Worm (Caenorhabditis elegans) whole organism, L4 larva: ENCODE measurements around the gene F35H10.10.
"Not testable (repeated sequence)": the region's sequence is repeated elsewhere in the genome, so short reads cannot be mapped to it uniquely, and the experiment has no call there.

Source experiments
- F26F4.8 ChIP-seq: fragments of 200-800 bp; sonication (Bioruptor generic); conservative IDR thresholded peaks from 2 replicates; pipeline ENCODE4 v1.3.6; 2022; ENCODE audit warnings: missing genetic modification characterization, missing compliant biosample characterization
- F37D6.2 ChIP-seq: sonication (generic microtip); optimal IDR thresholded peaks from 2 replicates; lab custom pipeline; 2016; ENCODE audit warnings: mild to moderate bottlenecking, missing genetic modification characterization, missing compliant biosample characterization
- F44E2.7 ChIP-seq: fragments of 200-800 bp; sonication (Bioruptor generic); IDR thresholded peaks from 2 replicates; pipeline ENCODE4 v2.1.2; 2022; ENCODE audit warnings: missing genetic modification characterization, missing compliant biosample characterization
- R02D3.7 ChIP-seq: fragments of 150-350 bp; sonication (generic microtip); optimal IDR thresholded peaks from 3 replicates; lab custom pipeline; 2014; ENCODE audit warnings: missing biosample characterization, missing genetic modification characterization
- T26A8.4 ChIP-seq: fragments of 200-800 bp; sonication (Bioruptor generic); IDR thresholded peaks from 2 replicates; pipeline ENCODE4 v1.3.6; 2022; ENCODE audit warnings: missing genetic modification characterization, missing compliant biosample characterization
- Y5F2A.4 ChIP-seq: fragments of 200-800 bp; sonication (Bioruptor generic); optimal IDR thresholded peaks from 2 replicates; lab custom pipeline; 2018; ENCODE audit warnings: mild to moderate bottlenecking, missing genetic modification characterization, missing compliant biosample characterization
- Y75B8A.6 ChIP-seq: fragments of 200-800 bp; sonication (Bioruptor generic); IDR thresholded peaks from 2 replicates; pipeline ENCODE4 v1.3.6; 2022; ENCODE audit warnings: missing genetic modification reagents, missing genetic modification characterization, missing compliant biosample characterization
- ZK337.2 ChIP-seq: fragments of 200-800 bp; sonication (Bioruptor generic); IDR thresholded peaks from 2 replicates; pipeline ENCODE4 v1.3.6; 2022; ENCODE audit warnings: missing genetic modification reagents, missing genetic modification characterization, missing compliant biosample characterization
- ama-1 ChIP-seq: fragments of 150-350 bp; optimal IDR thresholded peaks from 2 replicates; lab custom pipeline; 2014; ENCODE audit warnings: inconsistent platforms, mixed read lengths
- arid-1 ChIP-seq: fragments of 200-800 bp; sonication (Bioruptor generic); conservative IDR thresholded peaks from 2 replicates; pipeline ENCODE4 v1.3.6; 2022; ENCODE audit warnings: missing genetic modification reagents, missing genetic modification characterization, missing compliant biosample characterization
- ceh-28 ChIP-seq: fragments of 150-350 bp; optimal IDR thresholded peaks from 2 replicates; lab custom pipeline; 2014; ENCODE audit warnings: missing biosample characterization, missing genetic modification reagents, missing genetic modification characterization
- ceh-62 ChIP-seq: sonication (generic microtip); optimal IDR thresholded peaks from 2 replicates; lab custom pipeline; 2017; ENCODE audit warnings: missing biosample characterization, missing genetic modification characterization
- cey-2 ChIP-seq: sonication (generic microtip); optimal IDR thresholded peaks from 3 replicates; lab custom pipeline; 2017; ENCODE audit warnings: missing genetic modification characterization, mild to moderate bottlenecking, missing compliant biosample characterization, antibody characterized with exemption, borderline replicate concordance; ENCODE audit not compliant: insufficient read depth
- ctbp-1 ChIP-seq: fragments of 200-800 bp; sonication (Bioruptor generic); IDR thresholded peaks from 2 replicates; pipeline ENCODE4 v1.3.6; 2022; ENCODE audit warnings: missing genetic modification reagents, missing genetic modification characterization, missing compliant biosample characterization
- dmd-6 ChIP-seq: fragments of 200-800 bp; sonication (Bioruptor generic); IDR thresholded peaks from 2 replicates; pipeline ENCODE4 v1.3.6; 2022; ENCODE audit warnings: missing genetic modification reagents, missing genetic modification characterization, missing compliant biosample characterization
- dmd-9 ChIP-seq: fragments of 200-800 bp; sonication (Bioruptor generic); IDR thresholded peaks from 2 replicates; pipeline ENCODE4 v1.3.6; 2022; ENCODE audit warnings: missing genetic modification reagents, missing genetic modification characterization, missing compliant biosample characterization
- duxl-1 ChIP-seq: sonication (generic microtip); optimal IDR thresholded peaks from 2 replicates; lab custom pipeline; 2016; ENCODE audit warnings: mild to moderate bottlenecking, missing genetic modification characterization, moderate library complexity, missing compliant biosample characterization; ENCODE audit not compliant: poor library complexity
- egl-27 ChIP-seq: sonication (generic microtip); optimal IDR thresholded peaks from 3 replicates; lab custom pipeline; 2017; ENCODE audit warnings: missing biosample characterization, missing genetic modification reagents, missing genetic modification characterization
- fkh-10 ChIP-seq: fragments of 150-350 bp; optimal IDR thresholded peaks from 2 replicates; lab custom pipeline; 2014; ENCODE audit warnings: missing biosample characterization, missing genetic modification reagents, missing genetic modification characterization
- fos-1 ChIP-seq: fragments of 150-350 bp; optimal IDR thresholded peaks from 2 replicates; lab custom pipeline; 2014; ENCODE audit warnings: missing biosample characterization, missing genetic modification characterization
- hlh-30 ChIP-seq: sonication (generic microtip); optimal IDR thresholded peaks from 2 replicates; lab custom pipeline; 2017; ENCODE audit warnings: antibody characterized with exemption, mild to moderate bottlenecking, missing genetic modification characterization, missing compliant biosample characterization; ENCODE audit not compliant: insufficient read depth
- lim-7 ChIP-seq: fragments of 200-800 bp; sonication (Bioruptor generic); IDR thresholded peaks from 2 replicates; pipeline ENCODE4 v1.3.6; 2022; ENCODE audit warnings: missing genetic modification characterization, missing compliant biosample characterization
- lin-29 ChIP-seq: fragments of 200-800 bp; sonication (Bioruptor generic); IDR thresholded peaks from 2 replicates; pipeline ENCODE4 v1.3.6; 2022; ENCODE audit warnings: missing genetic modification reagents, missing genetic modification characterization, missing compliant biosample characterization
- lin-38 ChIP-seq: fragments of 200-800 bp; sonication (Bioruptor generic); IDR thresholded peaks from 2 replicates; pipeline ENCODE4 v1.3.6; 2022; ENCODE audit warnings: missing genetic modification reagents, missing genetic modification characterization, missing compliant biosample characterization
- lin-39 ChIP-seq: fragments of 150-350 bp; optimal IDR thresholded peaks from 2 replicates; lab custom pipeline; 2014; ENCODE audit warnings: missing biosample characterization, missing genetic modification reagents, missing genetic modification characterization
- lir-3 ChIP-seq: sonication (generic microtip); optimal IDR thresholded peaks from 2 replicates; lab custom pipeline; 2016; ENCODE audit warnings: mild to moderate bottlenecking, missing genetic modification characterization, missing compliant biosample characterization
- mdl-1 ChIP-seq, 2 experiments: fragments of 150-350 bp in 1 of 2; sonication (generic microtip) in 1 of 2; optimal IDR thresholded peaks; 2 replicates each; lab custom pipeline; 2014 to 2017; ENCODE audit warnings: missing biosample characterization in 2 of 2, missing genetic modification characterization in 2 of 2
- mep-1 ChIP-seq: fragments of 150-350 bp; sonication (generic microtip); optimal IDR thresholded peaks from 3 replicates; lab custom pipeline; 2014; ENCODE audit warnings: missing biosample characterization, missing genetic modification characterization
- pha-4 ChIP-seq, 2 experiments: fragments of 150-350 bp in 1 of 2; fragments of 200-800 bp in 1 of 2; sonication (Bioruptor generic) in 1 of 2; IDR thresholded peaks in 1 of 2; optimal IDR thresholded peaks in 1 of 2; 2 replicates each; pipeline versions ENCODE4 v1.3.6 to Lab custom; 2014 to 2022; ENCODE audit warnings: missing genetic modification characterization in 2 of 2, missing genetic modification reagents in 2 of 2, missing biosample characterization in 1 of 2, missing compliant biosample characterization in 1 of 2
- saeg-2 ChIP-seq: fragments of 200-800 bp; sonication (Bioruptor generic); IDR thresholded peaks from 2 replicates; pipeline ENCODE4 v1.3.6; 2022; ENCODE audit warnings: missing genetic modification reagents, missing genetic modification characterization, missing compliant biosample characterization
- sdz-12 ChIP-seq: fragments of 200-800 bp; sonication (Bioruptor generic); optimal IDR thresholded peaks from 2 replicates; lab custom pipeline; 2018; ENCODE audit warnings: mild to moderate bottlenecking, missing genetic modification characterization, missing compliant biosample characterization
- snpc-1.2 ChIP-seq: fragments of 200-800 bp; sonication (Bioruptor generic); IDR thresholded peaks from 2 replicates; pipeline ENCODE4 v1.3.6; 2022; ENCODE audit warnings: missing genetic modification reagents, missing genetic modification characterization, missing compliant biosample characterization
- spr-3 ChIP-seq: fragments of 200-800 bp; sonication (Bioruptor generic); optimal IDR thresholded peaks from 2 replicates; lab custom pipeline; 2018; ENCODE audit warnings: mild to moderate bottlenecking, missing genetic modification characterization, missing compliant biosample characterization
- tra-1 ChIP-seq: fragments of 200-800 bp; sonication (Bioruptor generic); IDR thresholded peaks from 2 replicates; pipeline ENCODE4 v1.3.6; 2022; ENCODE audit warnings: missing genetic modification reagents, missing genetic modification characterization, missing compliant biosample characterization
- unc-130 ChIP-seq: sonication (generic microtip); optimal IDR thresholded peaks from 2 replicates; lab custom pipeline; 2016; ENCODE audit warnings: missing genetic modification reagents, missing genetic modification characterization, missing compliant biosample characterization
- unc-62 ChIP-seq, 3 experiments: fragments of 150-350 bp in 1 of 3; sonication (generic microtip); optimal IDR thresholded peaks in 2 of 3; peaks in 1 of 3; 1 replicate in 1 of 3; 2 replicates in 2 of 3; lab custom pipeline; 2014 to 2017; ENCODE audit warnings: missing biosample characterization in 3 of 3, missing genetic modification characterization in 3 of 3, missing genetic modification reagents in 3 of 3, missing genotype in 1 of 3
- zfp-3 ChIP-seq: fragments of 200-800 bp; sonication (Bioruptor generic); conservative IDR thresholded peaks from 2 replicates; pipeline ENCODE4 v1.3.6; 2022; ENCODE audit warnings: missing genetic modification reagents, missing genetic modification characterization, missing compliant biosample characterization
- ztf-11 ChIP-seq: fragments of 150-350 bp; optimal IDR thresholded peaks from 2 replicates; lab custom pipeline; 2014; ENCODE audit warnings: missing biosample characterization, missing genetic modification characterization

F35H10.10 gene

ce11 chrIV:8355592-8355991, 42.8 kb upstream of the F35H10.10 start, which contains the start of the genes F17E9.2 and col-116:
Gene F17E9.2, plus strand, starts transcription at chrIV:8355892.
Gene col-116, plus strand, starts transcription at chrIV:8355906.
- TF ChIP-seq saeg-2 (GFP tag; lab: Robert Waterston, UW) (no peak), F26F4.8 (GFP tag; lab: Robert Waterston, UW) (no peak), Y75B8A.6 (GFP tag; lab: Robert Waterston, UW) (no peak), mdl-1 (tag; optimal IDR thresholded peaks at IDR 0.05; lab: Kevin White, UChicago) (no peak), ztf-11 (tag; lab: Kevin White, UChicago) (no peak), Y5F2A.4 (GFP tag; lab: Kevin White, UChicago) (no peak), egl-27 (tag; lab: Kevin White, UChicago) (no peak), zfp-3 (GFP tag; lab: Robert Waterston, UW) (no peak), dmd-9 (no peak), duxl-1 (tag; lab: Kevin White, UChicago) (no peak), F37D6.2 (tag; lab: Kevin White, UChicago) (no peak), lin-39 (tag; lab: Kevin White, UChicago) (no peak), ZK337.2 (GFP tag; lab: Robert Waterston, UW) (no peak), unc-130 (no peak), lim-7 (no peak), T26A8.4 (GFP tag; lab: Robert Waterston, UW) (no peak), lir-3 (tag; lab: Kevin White, UChicago) (no peak), cey-2 (tag; lab: Kevin White, UChicago) (no peak)
- TF ChIP-seq, all 104 proteins: peak for 0

- TF ChIP-seq arid-1, result no peak
- TF ChIP-seq mep-1 (tag; lab: Kevin White, UChicago), result no peak
- no peak for TF ChIP-seq hlh-30 (tag; lab: Kevin White, UChicago)
- TF ChIP-seq mdl-1 (tag; optimal IDR thresholded peaks at IDR 0.05; lab: Kevin White, UChicago), result no peak
- no peak for TF ChIP-seq spr-3
- TF ChIP-seq pha-4 (GFP tag; IDR thresholded peaks at IDR 0.05; lab: Robert Waterston, UW), result no peak
- TF ChIP-seq pha-4 (tag; optimal IDR thresholded peaks at IDR 0.05; lab: Kevin White, UChicago), result no peak
- TF ChIP-seq unc-62 (GFP tag; optimal IDR thresholded peaks at IDR 0.05 in 1 of 2; lab: Kevin White, UChicago), result no peak
- no peak for TF ChIP-seq unc-62 (tag; optimal IDR thresholded peaks at IDR 0.05; lab: Kevin White, UChicago)
Observed at ce11 chrIV:8354572-8354971, 41.8 kb upstream of the F35H10.10 start, which contains the start of gene F17E9.3. Gene F17E9.3, plus strand, starts transcription at chrIV:8354872.

- TF ChIP-seq ama-1 (lab: Kevin White, UChicago); ztf-11 (tag; lab: Kevin White, UChicago); ceh-62: not testable (repeated sequence)
- TF ChIP-seq, all 104 proteins: peak for 0; not testable (repeated sequence) for 104
Observed at ce11 chrIV:8352036-8352435, 39.3 kb upstream of the F35H10.10 start, which contains the start of gene F17E9.16. Gene F17E9.16, plus strand, starts transcription at chrIV:8352336.

- TF ChIP-seq pha-4 (GFP tag; IDR thresholded peaks at IDR 0.05; lab: Robert Waterston, UW), result no peak
- TF ChIP-seq pha-4 (tag; optimal IDR thresholded peaks at IDR 0.05; lab: Kevin White, UChicago), result no peak
- no peak for TF ChIP-seq snpc-1.2 (GFP tag; lab: Robert Waterston, UW)
- TF ChIP-seq tra-1 (GFP tag; lab: Robert Waterston, UW), result no peak
- TF ChIP-seq F44E2.7 (GFP tag; lab: Robert Waterston, UW), result no peak
- no peak for TF ChIP-seq fkh-10 (GFP tag; lab: Kevin White, UChicago)
- no peak for TF ChIP-seq F26F4.8 (GFP tag; lab: Robert Waterston, UW)
- no peak for TF ChIP-seq unc-130
- TF ChIP-seq lin-38 (GFP tag; lab: Robert Waterston, UW), result no peak
- no peak for TF ChIP-seq R02D3.7
- TF ChIP-seq ama-1 (lab: Kevin White, UChicago), result no peak
- TF ChIP-seq ceh-28 (tag; lab: Kevin White, UChicago), result no peak
- no peak for TF ChIP-seq lin-29 (GFP tag; lab: Robert Waterston, UW)
- no peak for TF ChIP-seq dmd-6 (GFP tag; lab: Robert Waterston, UW)
- TF ChIP-seq ctbp-1 (GFP tag; lab: Robert Waterston, UW), result no peak
- TF ChIP-seq sdz-12 (GFP tag; lab: Kevin White, UChicago), result no peak
- TF ChIP-seq egl-27 (tag; lab: Kevin White, UChicago), result no peak
- no peak for TF ChIP-seq unc-62 (GFP tag; optimal IDR thresholded peaks at IDR 0.05 in 1 of 2; lab: Kevin White, UChicago)
- no peak for TF ChIP-seq unc-62 (tag; optimal IDR thresholded peaks at IDR 0.05; lab: Kevin White, UChicago)
- TF ChIP-seq fos-1, result no peak
Observed at ce11 chrIV:8348073-8348472, 35.3 kb upstream of the F35H10.10 start, which contains the start of gene F17E9.4. Gene F17E9.4, plus strand, starts transcription at chrIV:8348373.
